Fruit fly (Drosophila melanogaster): ENCODE measurements around the gene CG14137.

CG14137 gene

DNA sequence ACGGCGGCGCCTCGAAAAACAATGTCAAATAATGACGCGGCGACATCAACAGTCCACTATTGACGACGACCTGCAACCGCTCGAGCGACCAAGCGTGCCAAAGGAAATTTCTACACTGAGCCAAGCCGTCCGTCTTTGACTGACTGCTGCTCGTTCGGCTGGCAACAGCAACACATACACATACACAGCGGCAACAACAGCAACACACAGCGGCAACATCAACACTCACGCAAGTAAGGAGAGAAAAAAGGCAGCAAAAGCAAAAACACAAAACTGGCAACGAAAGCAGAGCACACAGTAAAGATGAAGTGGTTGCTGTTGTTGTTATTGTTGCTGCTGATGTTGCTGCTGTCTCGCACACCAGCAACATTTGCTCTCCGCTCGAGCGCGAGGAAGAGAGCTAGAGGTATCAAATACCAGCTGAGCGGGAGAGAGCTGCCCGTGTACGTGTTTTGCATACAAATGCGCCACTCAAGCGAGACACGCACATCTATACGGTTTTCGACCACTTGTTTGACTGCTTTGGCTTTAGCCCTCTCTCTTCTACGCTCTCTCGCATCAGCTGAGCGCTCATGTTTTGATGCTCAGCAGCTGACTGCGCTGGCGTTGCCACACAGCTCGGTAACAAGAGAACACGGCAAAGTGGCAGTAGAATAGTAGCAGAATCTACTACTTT, 46.7 kb downstream of the CG14137 start:
- peak; percentile 72 for TF ChIP-seq Hand (GFP tag; optimal IDR thresholded peaks at IDR 0.05)
- TF ChIP-seq CG12769 (tag; optimal IDR thresholded peaks at IDR 0.05) = peak; percentile 61
- 0 out of 2 replicates have a peak, but pooled peaks have one; percentile 6 for TF ChIP-seq toy (GFP tag; IDR thresholded peaks at IDR 0.05)
- TF ChIP-seq CG13424 (tag; optimal IDR thresholded peaks at IDR 0.05) = no peak
- TF ChIP-seq CG11456 (GFP tag; IDR thresholded peaks at IDR 0.05) = peak; percentile 56; the same call in 2 of the 3 replicates
- no peak for TF ChIP-seq CG15073 (GFP tag; optimal IDR thresholded peaks at IDR 0.05)
- no peak for TF ChIP-seq crc (GFP tag; optimal IDR thresholded peaks at IDR 0.05)
- peak; percentile 50 for TF ChIP-seq sug (tag; optimal IDR thresholded peaks at IDR 0.05)
- peak in 1 of 2 experiments; percentile 66 for TF ChIP-seq Hr78 (GFP tag; optimal IDR thresholded peaks at IDR 0.05)
- TF ChIP-seq Nf-YB (GFP tag; optimal IDR thresholded peaks at IDR 0.05) = peak; percentile 47
- TF ChIP-seq CG6813 (GFP tag; optimal IDR thresholded peaks at IDR 0.05) = peak; percentile 4
- peak; percentile 80 for TF ChIP-seq CG13287 (GFP tag; IDR thresholded peaks at IDR 0.05; ENCODE audit: partially characterized antibody)
- TF ChIP-seq CG10147 (GFP tag; optimal IDR thresholded peaks at IDR 0.05) = peak; percentile 38
- no peak for TF ChIP-seq CG4328 (GFP tag; optimal IDR thresholded peaks at IDR 0.05)
- TF ChIP-seq CG11504 (tag; optimal IDR thresholded peaks at IDR 0.05) = peak; percentile 100
- peak; percentile 29 for TF ChIP-seq CG6854 (GFP tag; optimal IDR thresholded peaks at IDR 0.05)
- TF ChIP-seq CG15479 (GFP tag; optimal IDR thresholded peaks at IDR 0.05) = peak; percentile 78
- TF ChIP-seq CG18599 (GFP tag; optimal IDR thresholded peaks at IDR 0.05) = peak; percentile 49
- TF ChIP-seq so (GFP tag; IDR thresholded peaks at IDR 0.05) = peak; percentile 79; the same call in 2 of the 3 replicates
- peak; percentile 34; the same call in 1 of the 3 replicates for TF ChIP-seq knrl (GFP tag; IDR thresholded peaks at IDR 0.05; ENCODE audit: partially characterized antibody)
- no peak for TF ChIP-seq luna (GFP tag; optimal IDR thresholded peaks at IDR 0.05)
- TF ChIP-seq CG2129 (GFP tag; IDR thresholded peaks at IDR 0.05; ENCODE audit: partially characterized antibody) = peak; percentile 16; the same call in 1 of the 2 replicates
- TF ChIP-seq Xbp1 (GFP tag; optimal IDR thresholded peaks at IDR 0.05) = peak; percentile 15
- TF ChIP-seq CG3838 (GFP tag; optimal IDR thresholded peaks at IDR 0.05) = peak; percentile 71
- peak; percentile 28 for TF ChIP-seq pzg (GFP tag; optimal IDR thresholded peaks at IDR 0.05)
- peak; percentile 94 for TF ChIP-seq lbe (GFP tag; optimal IDR thresholded peaks at IDR 0.05)
- peak; percentile 25 for TF ChIP-seq CG12155 (GFP tag; optimal IDR thresholded peaks at IDR 0.05)
- TF ChIP-seq CG17359 (tag; optimal IDR thresholded peaks at IDR 0.05) = peak; percentile 44
- peak; percentile 84 for TF ChIP-seq nom (GFP tag; optimal IDR thresholded peaks at IDR 0.05)
- peak; percentile 47 for TF ChIP-seq CG12219 (GFP tag; optimal IDR thresholded peaks at IDR 0.05)
- TF ChIP-seq CG12744 (GFP tag; optimal IDR thresholded peaks at IDR 0.05) = no peak
- TF ChIP-seq sd (tag; optimal IDR thresholded peaks at IDR 0.05) = peak; percentile 57
- peak; percentile 51; the same call in 2 of the 3 replicates for TF ChIP-seq CG34422 (GFP tag; IDR thresholded peaks at IDR 0.05)
- peak; percentile 39 for TF ChIP-seq oc (tag; optimal IDR thresholded peaks at IDR 0.05)
- peak in 1 of 2 experiments; percentile 67 for TF ChIP-seq Eip74EF (GFP tag; optimal IDR thresholded peaks at IDR 0.05)
- TF ChIP-seq hbn (GFP tag; IDR thresholded peaks at IDR 0.05; ENCODE audit: partially characterized antibody) = peak; percentile 80
- peak; percentile 19; the same call in 1 of the 2 replicates for TF ChIP-seq CG9932 (GFP tag; IDR thresholded peaks at IDR 0.05)
- peak; percentile 19 for TF ChIP-seq CG2202 (tag; optimal IDR thresholded peaks at IDR 0.05)
- TF ChIP-seq Dll (GFP tag; IDR thresholded peaks at IDR 0.05; ENCODE audit: partially characterized antibody) = peak; percentile 82
- TF ChIP-seq CG6765 (GFP tag; optimal IDR thresholded peaks at IDR 0.05) = peak; percentile 48
- peak; percentile 74; the same call in 1 of the 3 replicates for TF ChIP-seq CG2199 (GFP tag; IDR thresholded peaks at IDR 0.05)
- TF ChIP-seq CG12942 (GFP tag; optimal IDR thresholded peaks at IDR 0.05) = no peak
- TF ChIP-seq CG5180 (GFP tag; optimal IDR thresholded peaks at IDR 0.05) = peak; percentile 75
- peak; percentile 34; the same call in 1 of the 2 replicates for TF ChIP-seq tna (GFP tag; IDR thresholded peaks at IDR 0.05; ENCODE audit: partially characterized antibody)
- TF ChIP-seq CG9437 (GFP tag; optimal IDR thresholded peaks at IDR 0.05) = no peak
- peak; percentile 58 for TF ChIP-seq Nf-YC (tag; optimal IDR thresholded peaks at IDR 0.05)

Measured in whole organism, embryonic.